Worm (Caenorhabditis elegans) whole organism, late embryonic: Measurements from ENCODE around the gene K02D10.4.

Experiments used
- C38D4.7 ChIP-seq: fragments of 200-800 bp; sonication (Bioruptor generic); optimal IDR thresholded peaks from 2 replicates; lab custom pipeline; 2018; ENCODE audit warnings: mild to moderate bottlenecking, missing genetic modification characterization, moderate library complexity, missing compliant biosample characterization
- F13H6.1 ChIP-seq: sonication (generic microtip); optimal IDR thresholded peaks from 2 replicates; lab custom pipeline; 2016; ENCODE audit warnings: missing genetic modification characterization, missing compliant biosample characterization
- K02D7.2 ChIP-seq: sonication (generic microtip); optimal IDR thresholded peaks from 2 replicates; lab custom pipeline; 2017; ENCODE audit warnings: mild to moderate bottlenecking, missing genetic modification characterization, missing compliant biosample characterization
- K09A11.1 ChIP-seq: sonication (generic microtip); optimal IDR thresholded peaks from 2 replicates; lab custom pipeline; 2017; ENCODE audit warnings: antibody characterized with exemption, mild to moderate bottlenecking, missing genetic modification characterization, missing compliant biosample characterization; ENCODE audit not compliant: insufficient read depth
- Y22D7AL.16 ChIP-seq: sonication (generic microtip); optimal IDR thresholded peaks from 2 replicates; lab custom pipeline; 2016; ENCODE audit warnings: missing genetic modification characterization, missing compliant biosample characterization
- ama-1 ChIP-seq: fragments of 150-350 bp; optimal IDR thresholded peaks from 2 replicates; lab custom pipeline; 2014
- ceh-14 ChIP-seq: sonication (generic microtip); optimal IDR thresholded peaks from 2 replicates; lab custom pipeline; 2016; ENCODE audit warnings: missing genotype, missing genetic modification characterization, missing compliant biosample characterization
- ceh-19 ChIP-seq: fragments of 200-800 bp; sonication (Bioruptor generic); optimal IDR thresholded peaks from 2 replicates; lab custom pipeline; 2018; ENCODE audit warnings: mild to moderate bottlenecking, missing genetic modification characterization, missing compliant biosample characterization
- ceh-24 ChIP-seq: sonication (generic microtip); optimal IDR thresholded peaks from 2 replicates; lab custom pipeline; 2016; ENCODE audit warnings: mild to moderate bottlenecking, missing genetic modification characterization, missing compliant biosample characterization
- ceh-31 ChIP-seq: sonication (generic microtip); optimal IDR thresholded peaks from 2 replicates; lab custom pipeline; 2016; ENCODE audit warnings: missing genetic modification characterization, missing compliant biosample characterization
- ceh-34 ChIP-seq: sonication (generic microtip); optimal IDR thresholded peaks from 2 replicates; lab custom pipeline; 2016; ENCODE audit warnings: mild to moderate bottlenecking, missing genetic modification characterization, missing compliant biosample characterization
- dmd-4 ChIP-seq: sonication (generic microtip); optimal IDR thresholded peaks from 2 replicates; lab custom pipeline; 2016; ENCODE audit warnings: borderline replicate concordance, missing genetic modification characterization, missing compliant biosample characterization
- elt-2 ChIP-seq: sonication (generic microtip); optimal IDR thresholded peaks from 2 replicates; lab custom pipeline; 2016; ENCODE audit warnings: missing genetic modification reagents, missing genetic modification characterization, missing compliant biosample characterization
- ets-4 ChIP-seq: sonication (generic microtip); optimal IDR thresholded peaks from 2 replicates; lab custom pipeline; 2016; ENCODE audit warnings: missing genetic modification characterization, missing compliant biosample characterization
- eyg-1 ChIP-seq: sonication (generic microtip); optimal IDR thresholded peaks from 2 replicates; lab custom pipeline; 2016; ENCODE audit warnings: missing genotype, missing genetic modification characterization, missing compliant biosample characterization
- fkh-10 ChIP-seq: fragments of 150-350 bp; optimal IDR thresholded peaks from 2 replicates; lab custom pipeline; 2014; ENCODE audit warnings: missing biosample characterization, missing genetic modification reagents, missing genetic modification characterization
- fkh-6 ChIP-seq: sonication (generic microtip); optimal IDR thresholded peaks from 2 replicates; lab custom pipeline; 2016; ENCODE audit warnings: missing genetic modification characterization, missing compliant biosample characterization
- hlh-13 ChIP-seq: fragments of 200-800 bp; sonication (Bioruptor generic); optimal IDR thresholded peaks from 2 replicates; lab custom pipeline; 2018; ENCODE audit warnings: mild to moderate bottlenecking, missing genetic modification characterization, missing compliant biosample characterization
- hlh-15 ChIP-seq: sonication (generic microtip); optimal IDR thresholded peaks from 2 replicates; lab custom pipeline; 2016; ENCODE audit warnings: missing genetic modification characterization, missing compliant biosample characterization
- hlh-30 ChIP-seq: sonication (generic microtip); optimal IDR thresholded peaks from 2 replicates; lab custom pipeline; 2017; ENCODE audit warnings: antibody characterized with exemption, missing genetic modification characterization, missing compliant biosample characterization; ENCODE audit not compliant: insufficient read depth
- hlh-6 ChIP-seq: sonication (generic microtip); optimal IDR thresholded peaks from 2 replicates; lab custom pipeline; 2016; ENCODE audit warnings: missing genotype, missing genetic modification characterization, missing compliant biosample characterization
- hlh-8 ChIP-seq: sonication (generic microtip); optimal IDR thresholded peaks from 2 replicates; lab custom pipeline; 2016; ENCODE audit warnings: missing genotype, missing genetic modification characterization, missing compliant biosample characterization
- madf-2 ChIP-seq: sonication (generic microtip); optimal IDR thresholded peaks from 2 replicates; lab custom pipeline; 2017; ENCODE audit warnings: missing genetic modification characterization, missing compliant biosample characterization
- nhr-11 ChIP-seq: fragments of 150-350 bp; optimal IDR thresholded peaks from 2 replicates; lab custom pipeline; 2014; ENCODE audit warnings: missing biosample characterization, missing genetic modification characterization
- npax-4 ChIP-seq: sonication (generic microtip); optimal IDR thresholded peaks from 2 replicates; lab custom pipeline; 2016; ENCODE audit warnings: missing genetic modification characterization, missing compliant biosample characterization
- odd-2 ChIP-seq: sonication (generic microtip); optimal IDR thresholded peaks from 2 replicates; lab custom pipeline; 2017; ENCODE audit warnings: antibody characterized with exemption, mild to moderate bottlenecking, missing genetic modification characterization, missing compliant biosample characterization
- pag-3 ChIP-seq: sonication (generic microtip); optimal IDR thresholded peaks from 2 replicates; lab custom pipeline; 2016; ENCODE audit warnings: missing compliant biosample characterization, missing genetic modification characterization, borderline replicate concordance
- pat-9 ChIP-seq: fragments of 200-800 bp; sonication (Bioruptor generic); optimal IDR thresholded peaks from 2 replicates; lab custom pipeline; 2018; ENCODE audit warnings: mild to moderate bottlenecking, missing genetic modification characterization, moderate library complexity, missing compliant biosample characterization
- pha-2 ChIP-seq: sonication (generic microtip); optimal IDR thresholded peaks from 2 replicates; lab custom pipeline; 2017; ENCODE audit warnings: mild to moderate bottlenecking, missing genetic modification characterization, missing compliant biosample characterization
- pros-1 ChIP-seq: fragments of 150-350 bp; optimal IDR thresholded peaks from 2 replicates; lab custom pipeline; 2014; ENCODE audit warnings: missing biosample characterization, missing genetic modification reagents, missing genetic modification characterization
- rnt-1 ChIP-seq: sonication (generic microtip); optimal IDR thresholded peaks from 2 replicates; lab custom pipeline; 2016; ENCODE audit warnings: missing genetic modification characterization, missing compliant biosample characterization
- sox-2 ChIP-seq: fragments of 200-800 bp; sonication (Bioruptor generic); IDR thresholded peaks from 2 replicates; pipeline ENCODE4 v1.3.6; 2022; ENCODE audit warnings: missing genetic modification reagents, missing genetic modification characterization, missing compliant biosample characterization
- syd-9 ChIP-seq: sonication (generic microtip); optimal IDR thresholded peaks from 2 replicates; lab custom pipeline; 2016; ENCODE audit warnings: mild to moderate bottlenecking, missing genetic modification characterization, moderate library complexity, missing compliant biosample characterization
- tbx-2 ChIP-seq: sonication (generic microtip); optimal IDR thresholded peaks from 2 replicates; lab custom pipeline; 2016; ENCODE audit warnings: missing genetic modification characterization, missing compliant biosample characterization
- ttx-3 ChIP-seq: sonication (generic microtip); optimal IDR thresholded peaks from 2 replicates; lab custom pipeline; 2016; ENCODE audit warnings: missing genetic modification reagents, missing genetic modification characterization, missing compliant biosample characterization
- unc-42 ChIP-seq: sonication (generic microtip); optimal IDR thresholded peaks from 2 replicates; lab custom pipeline; 2016; ENCODE audit warnings: missing genotype, missing genetic modification characterization, missing compliant biosample characterization
- ztf-16 ChIP-seq: sonication (generic microtip); optimal IDR thresholded peaks from 2 replicates; lab custom pipeline; 2017; ENCODE audit warnings: missing genetic modification characterization, missing compliant biosample characterization

The K02D10.4 gene

ce11 chrIII:8794793-8795192 lies 15.0 kb upstream of the K02D10.4 start (continued):
- TF ChIP-seq F13H6.1 (tag; lab: Kevin White, UChicago), result peak; percentile 7
- TF ChIP-seq ama-1 (lab: Kevin White, UChicago), result peak; percentile 5
- TF ChIP-seq tbx-2 (tag; lab: Kevin White, UChicago), result peak; percentile 51
- TF ChIP-seq npax-4 (tag; lab: Kevin White, UChicago), result no peak
- TF ChIP-seq ceh-34 (tag; lab: Kevin White, UChicago), result peak; percentile 82
- no peak for TF ChIP-seq pag-3 (tag; lab: Kevin White, UChicago)
- TF ChIP-seq sox-2 (GFP tag; lab: Robert Waterston, UW), result no peak
- peak; percentile 76 for TF ChIP-seq ceh-31 (tag; lab: Kevin White, UChicago)
- TF ChIP-seq rnt-1 (tag; lab: Kevin White, UChicago), result no peak
- TF ChIP-seq fkh-6, result no peak
- no peak for TF ChIP-seq odd-2 (tag; lab: Kevin White, UChicago)
- peak; percentile 87 for TF ChIP-seq pros-1 (tag; lab: Kevin White, UChicago)
- TF ChIP-seq Y22D7AL.16 (tag; lab: Kevin White, UChicago), result no peak
- TF ChIP-seq, all 69 proteins: peak for 15

- TF ChIP-seq pros-1 (tag; lab: Kevin White, UChicago) (no peak), ttx-3 (tag; lab: Kevin White, UChicago) (no peak), fkh-10 (GFP tag; lab: Kevin White, UChicago) (no peak), nhr-11 (tag; lab: Kevin White, UChicago) (no peak), eyg-1 (no peak), pag-3 (tag; lab: Kevin White, UChicago) (no peak), hlh-13 (GFP tag; lab: Kevin White, UChicago) (no peak), ceh-24 (no peak), C38D4.7 (GFP tag; lab: Kevin White, UChicago) (no peak), hlh-8 (tag; lab: Kevin White, UChicago) (no peak), ceh-14 (no peak), elt-2 (tag; lab: Kevin White, UChicago) (no peak), K09A11.1 (tag; lab: Kevin White, UChicago) (no peak), pat-9 (tag; lab: Kevin White, UChicago) (no peak), ets-4 (tag; lab: Kevin White, UChicago) (no peak)
Observed at ce11 chrIII:8792251-8792650, 12.4 kb upstream of the K02D10.4 start, which contains the start of gene ztf-1. TSS of gene ztf-1 (minus strand) at chrIII:8792351.

ce11 chrIII:8791235-8791634 lies 11.4 kb upstream of the K02D10.4 start, which contains the start of the genes zfp-1 and F54F2.14:
TSS of gene zfp-1 (plus strand) at chrIII:8791535.
TSS of gene F54F2.14 (plus strand) at chrIII:8791546.
- TF ChIP-seq sox-2 (GFP tag; lab: Robert Waterston, UW), result no peak
- no peak for TF ChIP-seq elt-2 (tag; lab: Kevin White, UChicago)
- TF ChIP-seq syd-9 (tag; lab: Kevin White, UChicago), result no peak
- no peak for TF ChIP-seq fkh-10 (GFP tag; lab: Kevin White, UChicago)
- no peak for TF ChIP-seq pha-2 (tag; lab: Kevin White, UChicago)
- no peak for TF ChIP-seq ztf-16 (tag; lab: Kevin White, UChicago)
- no peak for TF ChIP-seq ttx-3 (tag; lab: Kevin White, UChicago)
- TF ChIP-seq K02D7.2 (tag; lab: Kevin White, UChicago), result no peak
- no peak for TF ChIP-seq madf-2 (tag; lab: Kevin White, UChicago)
- no peak for TF ChIP-seq hlh-30 (tag; lab: Kevin White, UChicago)
- no peak for TF ChIP-seq ceh-19
- no peak for TF ChIP-seq hlh-6
- no peak for TF ChIP-seq Y22D7AL.16 (tag; lab: Kevin White, UChicago)
- no peak for TF ChIP-seq unc-42 (tag; lab: Kevin White, UChicago)
- TF ChIP-seq F13H6.1 (tag; lab: Kevin White, UChicago), result no peak
- no peak for TF ChIP-seq hlh-15 (tag; lab: Kevin White, UChicago)

ce11 chrIII:8788690-8789089 lies 8.9 kb upstream of the K02D10.4 start:
- TF ChIP-seq syd-9 (tag; lab: Kevin White, UChicago), result no peak
- peak; percentile 32 for TF ChIP-seq tbx-2 (tag; lab: Kevin White, UChicago)
- TF ChIP-seq sox-2 (GFP tag; lab: Robert Waterston, UW), result no peak
- TF ChIP-seq ceh-31 (tag; lab: Kevin White, UChicago), result peak; percentile 29
- TF ChIP-seq unc-42 (tag; lab: Kevin White, UChicago), result peak; percentile 14
- TF ChIP-seq ceh-14, result peak; percentile 17
- TF ChIP-seq ama-1 (lab: Kevin White, UChicago), result no peak
- no peak for TF ChIP-seq nhr-11 (tag; lab: Kevin White, UChicago)
- TF ChIP-seq dmd-4 (tag; lab: Kevin White, UChicago), result no peak
- TF ChIP-seq hlh-30 (tag; lab: Kevin White, UChicago), result no peak
- TF ChIP-seq F13H6.1 (tag; lab: Kevin White, UChicago), result no peak
